Worm (Caenorhabditis elegans): Measurements from ENCODE around the gene oac-3.

DNA sequence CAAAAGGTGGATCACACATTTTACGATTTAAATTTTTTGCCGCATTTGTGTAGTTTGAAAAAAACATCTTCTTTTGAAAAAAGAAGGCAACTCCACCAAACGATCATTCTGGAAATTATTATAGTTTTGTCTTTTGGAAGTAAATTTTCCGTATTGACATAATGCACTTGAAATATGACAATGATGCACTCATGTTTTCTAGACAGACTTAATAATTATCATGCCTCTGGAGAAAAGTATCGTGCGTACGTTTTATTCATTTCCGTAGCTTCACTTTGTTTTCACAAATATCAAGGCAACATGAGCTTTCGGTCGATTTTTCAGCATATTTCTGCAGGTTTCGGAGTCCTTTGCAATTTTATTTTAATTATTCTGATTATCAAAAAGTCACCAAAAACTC is 19.0 kb downstream of the oac-3 start, which contains the start of gene str-250:
- TF ChIP-seq sptf-2 (GFP tag; optimal IDR thresholded peaks at IDR 0.05) = no peak
- no peak for TF ChIP-seq snpc-1.1 (tag; optimal IDR thresholded peaks at IDR 0.05; ENCODE audit: insufficient read depth)
- TF ChIP-seq ama-1 (optimal IDR thresholded peaks at IDR 0.05) = no peak
- no peak for TF ChIP-seq ama-1 (GFP tag; optimal IDR thresholded peaks at IDR 0.05)
- no peak for TF ChIP-seq snpc-4 (GFP tag; optimal IDR thresholded peaks at IDR 0.05)
- TF ChIP-seq snpc-4 (tag; optimal IDR thresholded peaks at IDR 0.05) = no peak

Data from whole organism, young adult.